Worm (Caenorhabditis elegans): ENCODE data around the gene B0334.10.

Gene B0334.10

DNA sequence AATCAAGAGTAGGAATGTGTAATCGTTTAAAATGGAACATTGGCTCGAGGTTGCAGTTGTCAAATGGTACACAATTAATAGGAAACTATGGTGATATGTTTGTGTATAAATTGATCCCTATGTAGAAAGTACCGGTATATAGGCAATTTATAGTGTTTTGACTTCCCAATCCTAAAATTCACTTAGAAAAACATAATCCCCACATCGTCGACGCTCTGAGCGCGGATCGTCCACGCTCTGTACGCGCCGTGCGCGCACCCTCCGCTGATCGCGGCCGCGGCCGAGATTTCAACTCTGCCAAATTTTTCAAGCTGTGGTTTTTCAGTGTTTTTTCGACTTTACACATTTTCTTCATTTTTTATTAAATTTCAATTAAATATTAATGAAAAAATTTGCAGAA lies 38.1 kb downstream of the B0334.10 start, which contains the start of gene F54D5.17:
Gene F54D5.17 (plus strand): TSS at position 301 of the 400 bp plus-strand sequence.
- TF ChIP-seq dpl-1 (GFP tag; optimal IDR thresholded peaks at IDR 0.05) (no peak), ets-5 (GFP tag; IDR thresholded peaks at IDR 0.05) (no peak), ces-1 (GFP tag; optimal IDR thresholded peaks at IDR 0.05) (no peak), isw-1 (GFP tag; IDR thresholded peaks at IDR 0.05) (no peak), sup-37 (GFP tag; optimal IDR thresholded peaks at IDR 0.05) (no peak), F16B12.6 (tag; optimal IDR thresholded peaks at IDR 0.05) (no peak), lsy-2 (tag; optimal IDR thresholded peaks at IDR 0.05) (no peak), ztf-11 (tag; optimal IDR thresholded peaks at IDR 0.05) (no peak), rnt-1 (tag; optimal IDR thresholded peaks at IDR 0.05) (no peak), ceh-8 (GFP tag; optimal IDR thresholded peaks at IDR 0.05) (no peak), hlh-4 (tag; optimal IDR thresholded peaks at IDR 0.05) (no peak)

DNA sequence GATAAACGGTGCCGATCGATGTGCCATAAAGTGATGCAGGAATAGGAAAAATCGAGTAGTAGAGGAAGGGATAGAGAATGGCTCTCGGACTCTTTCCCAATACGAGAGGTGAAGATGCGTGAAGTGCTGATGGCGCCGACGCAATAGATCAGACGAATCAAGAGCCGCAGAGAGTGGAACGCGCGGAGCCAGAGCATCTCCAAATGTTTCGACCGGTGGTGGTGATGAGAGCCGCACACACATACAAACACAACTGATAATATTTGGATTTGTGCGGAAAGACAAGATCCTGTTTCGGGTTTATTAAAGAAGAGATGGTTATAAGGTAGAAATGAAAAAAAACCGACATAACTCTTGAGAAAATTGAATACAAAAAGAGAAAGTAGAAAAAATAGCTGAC lies 45.8 kb downstream of the B0334.10 start, which contains the start of gene F54D5.15:
Gene F54D5.15 (minus strand): TSS at position 101 of the 400 bp plus-strand sequence.
- TF ChIP-seq xbp-1 (tag; optimal IDR thresholded peaks at IDR 0.05) = no peak
- TF ChIP-seq lin-13 (GFP tag; optimal IDR thresholded peaks at IDR 0.05) = no peak
- TF ChIP-seq pax-3 (tag; optimal IDR thresholded peaks at IDR 0.05) = no peak
- no peak for TF ChIP-seq C04F5.9 (tag; optimal IDR thresholded peaks at IDR 0.05)
- no peak for TF ChIP-seq zag-1 (tag; optimal IDR thresholded peaks at IDR 0.05)
- TF ChIP-seq nhr-77 (tag; optimal IDR thresholded peaks at IDR 0.05) = no peak
- no peak for TF ChIP-seq blmp-1 (tag; optimal IDR thresholded peaks at IDR 0.05)
- TF ChIP-seq ztf-4 (tag; optimal IDR thresholded peaks at IDR 0.05) = no peak
- TF ChIP-seq ceh-90 (tag; optimal IDR thresholded peaks at IDR 0.05) = no peak
- TF ChIP-seq lin-15B (tag; optimal IDR thresholded peaks at IDR 0.05) = no peak
- TF ChIP-seq egl-27 (tag; optimal IDR thresholded peaks at IDR 0.05) = no peak

DNA sequence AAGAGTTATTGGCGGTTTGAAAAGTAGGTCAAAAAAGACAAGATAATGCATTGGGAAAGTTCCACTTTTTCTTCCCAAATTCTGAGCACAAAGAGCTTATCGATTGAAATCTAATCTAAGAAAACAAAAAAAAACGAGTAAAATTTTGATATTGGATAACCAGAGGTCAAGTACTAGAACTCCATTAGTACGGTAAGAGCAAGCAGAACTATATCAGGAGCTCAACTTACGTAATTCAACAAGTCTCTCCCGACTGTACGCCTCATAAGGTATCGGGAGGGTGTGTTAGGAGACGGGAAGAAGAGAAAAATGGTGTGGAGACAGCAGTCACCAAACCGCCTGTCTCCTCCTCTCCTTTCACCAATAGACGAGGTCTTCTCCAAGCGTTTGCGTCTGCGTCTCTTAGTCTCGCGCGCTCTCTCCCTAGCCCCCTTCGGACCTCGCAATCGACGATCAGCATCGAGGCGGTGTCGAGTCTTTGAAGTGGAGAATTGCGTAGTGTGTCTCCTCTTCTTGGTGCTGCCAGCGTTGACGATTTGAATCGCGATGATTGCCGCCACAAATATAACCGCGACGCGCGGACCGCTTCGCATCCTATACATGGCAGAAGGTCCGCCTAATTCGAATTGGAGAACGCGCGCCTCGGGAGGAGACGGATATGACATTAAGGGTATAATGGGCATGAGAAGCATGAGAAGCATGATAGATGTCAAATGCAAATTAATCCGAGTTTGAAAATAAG lies 48.9 kb downstream of the B0334.10 start, which contains the start of gene F54D5.5:
Gene F54D5.5 (minus strand): TSS at position 51 of the 742 bp plus-strand sequence.
- TF ChIP-seq ceh-82 (tag; optimal IDR thresholded peaks at IDR 0.05) (peak in 2 of 3 experiments; percentile 12 to 28), pax-3 (tag; optimal IDR thresholded peaks at IDR 0.05) (no peak), nhr-237 (tag; optimal IDR thresholded peaks at IDR 0.05) (no peak), hpl-2 (GFP tag; optimal IDR thresholded peaks at IDR 0.05) (no peak), lin-15B (tag; optimal IDR thresholded peaks at IDR 0.05) (no peak), mef-2 (tag; optimal IDR thresholded peaks at IDR 0.05) (no peak), F16B12.6 (tag; optimal IDR thresholded peaks at IDR 0.05) (peak; percentile 1), aha-1 (tag; optimal IDR thresholded peaks at IDR 0.05) (no peak), elt-3 (tag; optimal IDR thresholded peaks at IDR 0.05) (no peak), dpl-1 (GFP tag; optimal IDR thresholded peaks at IDR 0.05) (peak in 2 of 3 experiments; percentile 22 to 75), lir-3 (tag; optimal IDR thresholded peaks at IDR 0.05; ENCODE audit: poor library complexity) (no peak), blmp-1 (tag; optimal IDR thresholded peaks at IDR 0.05) (no peak), zip-4 (GFP tag; optimal IDR thresholded peaks at IDR 0.05) (no peak), sox-4 (tag; optimal IDR thresholded peaks at IDR 0.05) (no peak), nhr-47 (tag; optimal IDR thresholded peaks at IDR 0.05) (no peak), ceh-88 (GFP tag; IDR thresholded peaks at IDR 0.05) (no peak), vab-15 (tag; optimal IDR thresholded peaks at IDR 0.05) (no peak), irx-1 (tag; optimal IDR thresholded peaks at IDR 0.05) (no peak), C34B4.2 (tag; optimal IDR thresholded peaks at IDR 0.05) (no peak), snu-23 (GFP tag; optimal IDR thresholded peaks at IDR 0.05) (peak; percentile 9), pqm-1 (tag; optimal IDR thresholded peaks at IDR 0.05) (no peak), tlp-1 (tag; optimal IDR thresholded peaks at IDR 0.05) (no peak), unc-130 (tag; optimal IDR thresholded peaks at IDR 0.05) (no peak), isw-1 (GFP tag; IDR thresholded peaks at IDR 0.05) (no peak; the same call in 1 of the 2 replicates), ceh-63 (GFP tag; optimal IDR thresholded peaks at IDR 0.05) (no peak), C16A3.4 (tag; optimal IDR thresholded peaks at IDR 0.05) (no peak), alr-1 (tag; optimal IDR thresholded peaks at IDR 0.05; ENCODE audit: borderline replicate concordance) (no peak), snpc-4 (tag; optimal IDR thresholded peaks at IDR 0.05) (no peak), ceh-90 (tag; optimal IDR thresholded peaks at IDR 0.05) (no peak), skn-1 (tag; optimal IDR thresholded peaks at IDR 0.05) (no peak), ces-1 (GFP tag; optimal IDR thresholded peaks at IDR 0.05) (no peak), elt-2 (tag; optimal IDR thresholded peaks at IDR 0.05) (no peak), nhr-20 (tag; optimal IDR thresholded peaks at IDR 0.05) (no peak), efl-3 (GFP tag; optimal IDR thresholded peaks at IDR 0.05) (no peak)

Measured in whole organism, L1 larva.